ENCODE assay signal across 1 fruit fly cellular context in the genomic region with DNA sequence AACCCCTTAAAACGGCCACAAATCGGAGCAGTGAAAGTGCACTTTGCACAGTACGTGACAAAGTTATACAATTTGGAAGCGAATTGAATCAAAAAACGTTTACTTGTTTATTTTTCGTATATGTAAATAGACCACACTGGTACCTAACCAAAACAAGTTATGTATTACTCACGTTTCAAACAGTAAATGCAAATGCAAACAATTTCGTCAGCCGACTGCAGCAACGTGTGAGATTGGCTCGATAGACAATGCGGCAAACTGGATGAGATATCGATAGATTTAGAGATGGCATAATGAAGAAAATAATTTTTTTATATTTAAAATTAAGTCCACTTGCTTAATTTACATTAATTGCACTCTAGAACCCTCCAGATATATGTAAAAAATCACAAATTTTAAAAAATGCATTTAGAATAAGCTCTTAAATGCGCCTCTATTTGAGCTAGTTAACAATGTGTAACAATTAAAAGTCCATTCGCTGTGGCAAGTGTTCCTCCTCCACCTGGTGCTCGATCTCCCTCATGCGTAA.
A peak's percentile ranks its signal among the peaks of the same experiment; 100 is the strongest.
TF ChIP-seq lines count a peak whose summit lies in the region.

A gene (minus strand): TSS at position 257 of the 529 bp plus-strand sequence.

TF ChIP-seq in whole organism, embryonic, 481 proteins besides CTCF, POLR2A, EP300 and RAD21 (continued from another document and continues in another):
- TF ChIP-seq MTF-1 (GFP tag; optimal IDR thresholded peaks at IDR 0.05; lab: Kevin White, UChicago; ENCODE audit: borderline replicate concordance) (no peak), Meics (GFP tag; optimal IDR thresholded peaks at IDR 0.05; lab: Kevin White, UChicago) (peak; percentile 28), CG30431 (GFP tag; optimal IDR thresholded peaks at IDR 0.05; lab: Kevin White, UChicago) (no peak), mld (GFP tag; IDR thresholded peaks at IDR 0.05; lab: Robert Waterston, UW; ENCODE audit: partially characterized antibody) (no peak), ttk (GFP tag; IDR thresholded peaks at IDR 0.05; lab: Robert Waterston, UW) (no peak), esg (GFP tag; conservative IDR thresholded peaks at IDR 0.05; lab: Robert Waterston, UW) (peak; percentile 18; the same call in 1 of the 2 replicates), chif (GFP tag; optimal IDR thresholded peaks at IDR 0.05; lab: Kevin White, UChicago) (no peak), sc (optimal IDR thresholded peaks at IDR 0.05; lab: Kevin White, UChicago) (no peak), sc (GFP tag; optimal IDR thresholded peaks at IDR 0.05; lab: Kevin White, UChicago) (no peak), pfk (GFP tag; optimal IDR thresholded peaks at IDR 0.05; lab: Kevin White, UChicago) (no peak), klu (GFP tag; IDR thresholded peaks at IDR 0.05; lab: Robert Waterston, UW) (0 out of 2 replicates have a peak, but pooled peaks have one; percentile 18), pho (GFP tag; optimal IDR thresholded peaks at IDR 0.05; lab: Kevin White, UChicago) (no peak), NC2α (GFP tag; optimal IDR thresholded peaks at IDR 0.05; lab: Kevin White, UChicago) (no peak), ERR (GFP tag; optimal IDR thresholded peaks at IDR 0.05; lab: Kevin White, UChicago) (no peak), sd (tag; optimal IDR thresholded peaks at IDR 0.05; lab: Kevin White, UChicago) (no peak), CG6689 (GFP tag; IDR thresholded peaks at IDR 0.05; lab: Robert Waterston, UW) (peak; percentile 24; the same call in 1 of the 2 replicates), CkIIα-i1 (GFP tag; IDR thresholded peaks at IDR 0.05; lab: Robert Waterston, UW) (no peak), zfh2 (GFP tag; optimal IDR thresholded peaks at IDR 0.05; lab: Kevin White, UChicago) (no peak), Doc3 (GFP tag; IDR thresholded peaks at IDR 0.05; lab: Robert Waterston, UW; ENCODE audit: partially characterized antibody) (peak; percentile 73), CG2712 (tag; optimal IDR thresholded peaks at IDR 0.05; lab: Kevin White, UChicago) (peak; percentile 61), Dbx (GFP tag; IDR thresholded peaks at IDR 0.05; lab: Robert Waterston, UW) (0 out of 3 replicates have a peak, but pooled peaks have one; percentile 6), Hr3 (GFP tag; optimal IDR thresholded peaks at IDR 0.05; lab: Kevin White, UChicago) (peak; percentile 24), MBD-R2 (GFP tag; IDR thresholded peaks at IDR 0.05; lab: Robert Waterston, UW) (peak; percentile 72), CG15269 (tag; optimal IDR thresholded peaks at IDR 0.05; lab: Kevin White, UChicago) (peak; percentile 39), CG8765 (GFP tag; IDR thresholded peaks at IDR 0.05; lab: Robert Waterston, UW) (no peak), CG16815 (GFP tag; optimal IDR thresholded peaks at IDR 0.05; lab: Kevin White, UChicago) (no peak), CG8478 (optimal IDR thresholded peaks at IDR 0.05; lab: Kevin White, UChicago) (no peak), hth (optimal IDR thresholded peaks at IDR 0.05; lab: Kevin White, UChicago) (no peak), CG6654 (GFP tag; optimal IDR thresholded peaks at IDR 0.05; lab: Kevin White, UChicago) (no peak), al (GFP tag; IDR thresholded peaks at IDR 0.05; lab: Robert Waterston, UW) (no peak), exex (tag; optimal IDR thresholded peaks at IDR 0.05; lab: Kevin White, UChicago) (peak; percentile 5), lab (GFP tag; optimal IDR thresholded peaks at IDR 0.05; lab: Kevin White, UChicago) (peak; percentile 27), CG12104 (GFP tag; optimal IDR thresholded peaks at IDR 0.05; lab: Kevin White, UChicago) (no peak), CG11560 (tag; IDR thresholded peaks at IDR 0.05; lab: Robert Waterston, UW) (no peak), CG4282 (GFP tag; optimal IDR thresholded peaks at IDR 0.05; lab: Kevin White, UChicago) (no peak), knrl (GFP tag; IDR thresholded peaks at IDR 0.05; lab: Robert Waterston, UW; ENCODE audit: partially characterized antibody) (peak; percentile 59; the same call in 2 of the 3 replicates), CG11093 (GFP tag; IDR thresholded peaks at IDR 0.05; lab: Robert Waterston, UW) (no peak), CG17802 (tag; optimal IDR thresholded peaks at IDR 0.05; lab: Kevin White, UChicago) (no peak), tio (GFP tag; optimal IDR thresholded peaks at IDR 0.05; lab: Kevin White, UChicago) (no peak), zen (tag; optimal IDR thresholded peaks at IDR 0.05; lab: Kevin White, UChicago) (peak; percentile 25), CG1602 (GFP tag; optimal IDR thresholded peaks at IDR 0.05; lab: Kevin White, UChicago) (peak; percentile 3), D (optimal IDR thresholded peaks at IDR 0.05; lab: Kevin White, UChicago) (no peak), D (GFP tag; optimal IDR thresholded peaks at IDR 0.05; lab: Kevin White, UChicago) (peak; percentile 19), CG31365 (tag; optimal IDR thresholded peaks at IDR 0.05; lab: Kevin White, UChicago) (no peak), CG10979 (tag; optimal IDR thresholded peaks at IDR 0.05; lab: Kevin White, UChicago) (peak; percentile 30), CG5953 (GFP tag; IDR thresholded peaks at IDR 0.05; lab: Robert Waterston, UW) (no peak), az2 (GFP tag; optimal IDR thresholded peaks at IDR 0.05; lab: Kevin White, UChicago) (no peak), cg (GFP tag; optimal IDR thresholded peaks at IDR 0.05; lab: Kevin White, UChicago) (no peak), Mes4 (GFP tag; optimal IDR thresholded peaks at IDR 0.05; lab: Kevin White, UChicago) (no peak), slou (GFP tag; optimal IDR thresholded peaks at IDR 0.05; lab: Kevin White, UChicago) (no peak), Mad (GFP tag; optimal IDR thresholded peaks at IDR 0.05; lab: Kevin White, UChicago) (no peak), CG5180 (GFP tag; optimal IDR thresholded peaks at IDR 0.05; lab: Kevin White, UChicago) (no peak), dpn (GFP tag; optimal IDR thresholded peaks at IDR 0.05; lab: Kevin White, UChicago) (peak; percentile 8 to 26), cwo (GFP tag; optimal IDR thresholded peaks at IDR 0.05; lab: Kevin White, UChicago) (peak; percentile 44), HmgD (GFP tag; optimal IDR thresholded peaks at IDR 0.05; lab: Kevin White, UChicago) (no peak), CG2678 (tag; optimal IDR thresholded peaks at IDR 0.05; lab: Kevin White, UChicago) (peak; percentile 50), Xrp1 (GFP tag; IDR thresholded peaks at IDR 0.05; lab: Robert Waterston, UW) (peak; percentile 60; the same call in 1 of the 2 replicates), dm (GFP tag; optimal IDR thresholded peaks at IDR 0.05; lab: Kevin White, UChicago) (peak; percentile 43), chm (GFP tag; IDR thresholded peaks at IDR 0.05; lab: Robert Waterston, UW) (no peak; the same call in 1 of the 2 replicates), CG2129 (GFP tag; IDR thresholded peaks at IDR 0.05; lab: Robert Waterston, UW; ENCODE audit: partially characterized antibody) (peak; percentile 35), toy (GFP tag; IDR thresholded peaks at IDR 0.05; lab: Robert Waterston, UW) (no peak), NfI (GFP tag; optimal IDR thresholded peaks at IDR 0.05; lab: Kevin White, UChicago) (peak; percentile 4), kah (GFP tag; optimal IDR thresholded peaks at IDR 0.05; lab: Kevin White, UChicago) (no peak), en (GFP tag; optimal IDR thresholded peaks at IDR 0.05; lab: Kevin White, UChicago) (no peak), cad (GFP tag; optimal IDR thresholded peaks at IDR 0.05; lab: Kevin White, UChicago) (no peak), CoRest (tag; optimal IDR thresholded peaks at IDR 0.05; lab: Kevin White, UChicago) (peak; percentile 42), fd3F (GFP tag; optimal IDR thresholded peaks at IDR 0.05; lab: Kevin White, UChicago) (no peak), CG34224 (GFP tag; IDR thresholded peaks at IDR 0.05; lab: Robert Waterston, UW; ENCODE audit: partially characterized antibody) (peak; percentile 61), lmd (GFP tag; IDR thresholded peaks at IDR 0.05; lab: Robert Waterston, UW) (0 out of 2 replicates have a peak, but pooled peaks have one; percentile 14), Hand (GFP tag; optimal IDR thresholded peaks at IDR 0.05; lab: Kevin White, UChicago) (no peak), CG13775 (GFP tag; optimal IDR thresholded peaks at IDR 0.05; lab: Kevin White, UChicago) (peak; percentile 44), bcd (GFP tag; optimal IDR thresholded peaks at IDR 0.05; lab: Kevin White, UChicago) (peak; percentile 29), B-H2 (GFP tag; optimal IDR thresholded peaks at IDR 0.05; lab: Kevin White, UChicago) (peak; percentile 39), CG3995 (GFP tag; optimal IDR thresholded peaks at IDR 0.05; lab: Kevin White, UChicago) (peak; percentile 13), gcm (GFP tag; optimal IDR thresholded peaks at IDR 0.05; lab: Kevin White, UChicago) (peak; percentile 27), Dref (GFP tag; IDR thresholded peaks at IDR 0.05; lab: Robert Waterston, UW) (peak; percentile 68), CG10462 (GFP tag; optimal IDR thresholded peaks at IDR 0.05; lab: Kevin White, UChicago) (no peak), zfh1 (GFP tag; IDR thresholded peaks at IDR 0.05; lab: Robert Waterston, UW) (peak; percentile 16; the same call in 1 of the 3 replicates), pnt (GFP tag; optimal IDR thresholded peaks at IDR 0.05; lab: Kevin White, UChicago) (no peak), lov (optimal IDR thresholded peaks at IDR 0.05; lab: Kevin White, UChicago) (no peak), lov (GFP tag; IDR thresholded peaks at IDR 0.05; lab: Robert Waterston, UW) (no peak), CG3847 (GFP tag; IDR thresholded peaks at IDR 0.05; lab: Robert Waterston, UW) (0 out of 2 replicates have a peak, but pooled peaks have one; percentile 9), CG1647 (GFP tag; optimal IDR thresholded peaks at IDR 0.05; lab: Kevin White, UChicago) (no peak), sens-2 (GFP tag; IDR thresholded peaks at IDR 0.05; lab: Robert Waterston, UW) (no peak), HLH54F (GFP tag; optimal IDR thresholded peaks at IDR 0.05; lab: Kevin White, UChicago) (no peak), so (GFP tag; IDR thresholded peaks at IDR 0.05; lab: Robert Waterston, UW) (no peak), CG14710 (tag; optimal IDR thresholded peaks at IDR 0.05; lab: Kevin White, UChicago) (peak; percentile 65), CG12236 (GFP tag; optimal IDR thresholded peaks at IDR 0.05; lab: Kevin White, UChicago) (no peak), CG7839 (tag; optimal IDR thresholded peaks at IDR 0.05; lab: Kevin White, UChicago) (peak; percentile 46), CG15601 (tag; optimal IDR thresholded peaks at IDR 0.05; lab: Kevin White, UChicago) (peak; percentile 16), CG10321 (GFP tag; IDR thresholded peaks at IDR 0.05; lab: Robert Waterston, UW) (no peak), insv (GFP tag; optimal IDR thresholded peaks at IDR 0.05; lab: Kevin White, UChicago) (no peak), dmrt99B (tag; optimal IDR thresholded peaks at IDR 0.05; lab: Kevin White, UChicago) (peak; percentile 27), CG18011 (GFP tag; optimal IDR thresholded peaks at IDR 0.05; lab: Kevin White, UChicago) (no peak), tin (GFP tag; optimal IDR thresholded peaks at IDR 0.05; lab: Kevin White, UChicago) (peak; percentile 19), tna (GFP tag; IDR thresholded peaks at IDR 0.05; lab: Robert Waterston, UW; ENCODE audit: partially characterized antibody) (no peak), CG17568 (GFP tag; optimal IDR thresholded peaks at IDR 0.05; lab: Kevin White, UChicago) (peak; percentile 29), Fer3 (tag; optimal IDR thresholded peaks at IDR 0.05; lab: Kevin White, UChicago) (peak; percentile 12), aop (GFP tag; IDR thresholded peaks at IDR 0.05; lab: Robert Waterston, UW) (no peak), CG34422 (GFP tag; IDR thresholded peaks at IDR 0.05; lab: Robert Waterston, UW) (0 out of 3 replicates have a peak, but pooled peaks have one; percentile 26), CG4707 (GFP tag; optimal IDR thresholded peaks at IDR 0.05; lab: Kevin White, UChicago) (no peak), CG2120 (GFP tag; optimal IDR thresholded peaks at IDR 0.05; lab: Kevin White, UChicago) (peak; percentile 66), ftz-f1 (GFP tag; optimal IDR thresholded peaks at IDR 0.05; lab: Kevin White, UChicago) (no peak), CG11247 (GFP tag; IDR thresholded peaks at IDR 0.05; lab: Robert Waterston, UW) (no peak), CG8359 (GFP tag; optimal IDR thresholded peaks at IDR 0.05; lab: Kevin White, UChicago; ENCODE audit: borderline replicate concordance) (no peak), gem (tag; optimal IDR thresholded peaks at IDR 0.05; lab: Kevin White, UChicago) (peak; percentile 70), dimm (GFP tag; IDR thresholded peaks at IDR 0.05; lab: Robert Waterston, UW) (no peak), CG4730 (GFP tag; IDR thresholded peaks at IDR 0.05; lab: Robert Waterston, UW) (no peak), grn (GFP tag; optimal IDR thresholded peaks at IDR 0.05; lab: Kevin White, UChicago) (no peak), tx (GFP tag; optimal IDR thresholded peaks at IDR 0.05; lab: Kevin White, UChicago) (no peak), mirr (GFP tag; optimal IDR thresholded peaks at IDR 0.05; lab: Kevin White, UChicago) (no peak), eyg (GFP tag; optimal IDR thresholded peaks at IDR 0.05; lab: Kevin White, UChicago) (no peak), CG10267 (tag; optimal IDR thresholded peaks at IDR 0.05; lab: Kevin White, UChicago) (peak; percentile 67), CG4617 (GFP tag; optimal IDR thresholded peaks at IDR 0.05; lab: Kevin White, UChicago; ENCODE audit: borderline replicate concordance) (peak; percentile 47), Optix (GFP tag; IDR thresholded peaks at IDR 0.05; lab: Robert Waterston, UW) (no peak), stc (GFP tag; IDR thresholded peaks at IDR 0.05; lab: Robert Waterston, UW) (0 out of 2 replicates have a peak, but pooled peaks have one; percentile 21), row (GFP tag; IDR thresholded peaks at IDR 0.05; lab: Robert Waterston, UW) (peak; percentile 79), jing (GFP tag; optimal IDR thresholded peaks at IDR 0.05; lab: Kevin White, UChicago) (no peak), CG8388 (GFP tag; optimal IDR thresholded peaks at IDR 0.05; lab: Kevin White, UChicago) (peak; percentile 37), CG18262 (tag; optimal IDR thresholded peaks at IDR 0.05; lab: Kevin White, UChicago) (peak; percentile 53), CG6272 (GFP tag; IDR thresholded peaks at IDR 0.05; lab: Robert Waterston, UW) (no peak), CG18619 (GFP tag; optimal IDR thresholded peaks at IDR 0.05; lab: Kevin White, UChicago) (no peak), CG30403 (GFP tag; optimal IDR thresholded peaks at IDR 0.05; lab: Kevin White, UChicago) (peak; percentile 58), Trl (optimal IDR thresholded peaks at IDR 0.05; lab: Kevin White, UChicago) (no peak), Trl (GFP tag; optimal IDR thresholded peaks at IDR 0.05; lab: Kevin White, UChicago) (no peak), CG1024 (GFP tag; IDR thresholded peaks at IDR 0.05; lab: Robert Waterston, UW) (no peak)
